Worm (Caenorhabditis elegans): ENCODE results near the gene Y43F8B.24.

The Y43F8B.24 gene

DNA sequence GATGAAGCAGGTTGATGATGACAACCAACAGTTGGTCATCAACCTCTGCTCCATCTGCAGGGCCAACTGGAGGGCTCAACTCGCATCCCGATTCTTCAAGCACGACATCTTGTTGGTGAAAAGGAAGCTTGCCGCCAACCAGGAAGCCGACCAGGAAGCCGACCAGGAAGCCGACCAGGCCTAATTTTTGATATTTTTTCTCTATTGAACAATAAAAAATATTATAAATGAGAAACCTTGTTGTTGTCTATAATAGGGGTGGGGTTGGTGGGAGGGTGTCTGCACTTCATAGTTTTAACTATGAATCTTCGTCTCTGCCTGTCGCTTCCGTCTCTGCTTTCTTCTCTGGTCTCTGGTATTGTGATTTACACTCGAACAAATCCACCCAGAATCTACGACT is 28.5 kb downstream of the Y43F8B.24 start, which contains the start of gene Y43F8B.18:
TSS of gene Y43F8B.18 (plus strand) at position 301 of the 400 bp plus-strand sequence.
- TF ChIP-seq tbx-37 (GFP tag; conservative IDR thresholded peaks at IDR 0.05) = no peak
- TF ChIP-seq tbx-11 (GFP tag; IDR thresholded peaks at IDR 0.05) = no peak
- TF ChIP-seq hmbx-1 (tag; optimal IDR thresholded peaks at IDR 0.05) = no peak
- TF ChIP-seq F13C5.2 (tag; optimal IDR thresholded peaks at IDR 0.05) = no peak
- no peak for TF ChIP-seq ceh-36 (tag; optimal IDR thresholded peaks at IDR 0.05)
- TF ChIP-seq aly-1 (tag; optimal IDR thresholded peaks at IDR 0.05) = no peak
- no peak for TF ChIP-seq hmg-4 (GFP tag; optimal IDR thresholded peaks at IDR 0.05)
- TF ChIP-seq tra-4 (tag; optimal IDR thresholded peaks at IDR 0.05) = no peak
- no peak for TF ChIP-seq ets-7 (tag; optimal IDR thresholded peaks at IDR 0.05)
- no peak for TF ChIP-seq ceh-13 (GFP tag; optimal IDR thresholded peaks at IDR 0.05)
- TF ChIP-seq hnd-1 (tag; optimal IDR thresholded peaks at IDR 0.05) = no peak
- TF ChIP-seq flt-1 (GFP tag; IDR thresholded peaks at IDR 0.05) = no peak
- no peak for TF ChIP-seq B0310.2 (tag; optimal IDR thresholded peaks at IDR 0.05)
- no peak for TF ChIP-seq ama-1 (optimal IDR thresholded peaks at IDR 0.05)
- no peak for TF ChIP-seq pes-1 (GFP tag; IDR thresholded peaks at IDR 0.05)
- no peak for TF ChIP-seq sea-1 (GFP tag; conservative IDR thresholded peaks at IDR 0.05)

DNA sequence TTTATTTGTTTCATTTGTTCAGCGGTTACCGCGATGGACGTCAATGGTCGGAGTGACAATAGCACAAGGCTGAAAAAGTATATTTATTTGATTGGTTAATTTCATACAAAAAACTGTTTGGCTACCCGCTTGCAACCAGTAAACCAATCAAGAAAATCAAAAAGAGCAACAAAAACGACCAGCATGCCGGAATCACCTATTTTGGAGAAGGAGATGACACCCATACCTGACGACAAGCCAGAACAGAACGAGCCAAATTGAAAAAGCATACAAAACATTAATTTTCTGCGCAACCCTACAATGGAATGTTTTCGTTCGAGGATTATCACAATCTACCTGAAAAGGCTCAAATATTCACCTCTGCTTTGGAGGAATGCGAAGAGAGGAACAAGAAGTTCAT is 33.2 kb downstream of the Y43F8B.24 start, which contains the start of gene Y43F8B.7:
TSS of gene Y43F8B.7 (plus strand) at position 301 of the 400 bp plus-strand sequence.
- TF ChIP-seq ceh-13 (GFP tag; optimal IDR thresholded peaks at IDR 0.05) = no peak
- no peak for TF ChIP-seq tbx-37 (GFP tag; conservative IDR thresholded peaks at IDR 0.05)
- TF ChIP-seq tra-4 (tag; optimal IDR thresholded peaks at IDR 0.05) = no peak
- no peak for TF ChIP-seq hnd-1 (tag; optimal IDR thresholded peaks at IDR 0.05)
- TF ChIP-seq ets-7 (tag; optimal IDR thresholded peaks at IDR 0.05) = no peak
- no peak for TF ChIP-seq sea-1 (GFP tag; conservative IDR thresholded peaks at IDR 0.05)
- no peak for TF ChIP-seq B0310.2 (tag; optimal IDR thresholded peaks at IDR 0.05)
- TF ChIP-seq tbx-11 (GFP tag; IDR thresholded peaks at IDR 0.05) = no peak
- TF ChIP-seq scrt-1 (GFP tag; IDR thresholded peaks at IDR 0.05) = no peak
- no peak for TF ChIP-seq hmg-4 (GFP tag; optimal IDR thresholded peaks at IDR 0.05)
- TF ChIP-seq flt-1 (GFP tag; IDR thresholded peaks at IDR 0.05) = no peak
- TF ChIP-seq ama-1 (optimal IDR thresholded peaks at IDR 0.05) = no peak
- TF ChIP-seq ceh-36 (tag; optimal IDR thresholded peaks at IDR 0.05) = no peak
- TF ChIP-seq hmbx-1 (tag; optimal IDR thresholded peaks at IDR 0.05) = no peak
- TF ChIP-seq pes-1 (GFP tag; IDR thresholded peaks at IDR 0.05) = no peak

DNA sequence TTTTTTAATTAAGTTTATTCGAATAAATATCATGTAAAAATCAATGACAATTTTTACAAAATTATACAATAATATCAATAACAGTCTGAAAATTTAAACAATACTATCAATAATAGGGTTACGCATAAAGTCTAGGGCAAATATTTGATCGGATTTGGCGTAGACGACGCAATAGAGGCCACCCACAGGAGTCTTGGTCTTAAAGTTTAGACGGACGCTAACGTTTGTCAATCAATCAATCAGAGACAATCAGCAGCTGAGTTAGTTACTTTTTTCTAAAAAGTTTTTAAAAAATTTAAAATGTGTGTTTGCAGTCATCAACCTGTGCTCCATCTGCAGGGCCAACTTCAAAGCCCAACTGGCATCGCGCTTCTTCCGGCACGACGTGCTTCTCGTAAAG is 34.1 kb downstream of the Y43F8B.24 start, which contains the start of gene Y43F8B.29:
TSS of gene Y43F8B.29 (plus strand) at position 301 of the 400 bp plus-strand sequence.
- TF ChIP-seq ceh-36 (tag; optimal IDR thresholded peaks at IDR 0.05) (no peak), scrt-1 (GFP tag; IDR thresholded peaks at IDR 0.05) (no peak), hmg-4 (GFP tag; optimal IDR thresholded peaks at IDR 0.05) (no peak), pes-1 (GFP tag; IDR thresholded peaks at IDR 0.05) (no peak)

DNA sequence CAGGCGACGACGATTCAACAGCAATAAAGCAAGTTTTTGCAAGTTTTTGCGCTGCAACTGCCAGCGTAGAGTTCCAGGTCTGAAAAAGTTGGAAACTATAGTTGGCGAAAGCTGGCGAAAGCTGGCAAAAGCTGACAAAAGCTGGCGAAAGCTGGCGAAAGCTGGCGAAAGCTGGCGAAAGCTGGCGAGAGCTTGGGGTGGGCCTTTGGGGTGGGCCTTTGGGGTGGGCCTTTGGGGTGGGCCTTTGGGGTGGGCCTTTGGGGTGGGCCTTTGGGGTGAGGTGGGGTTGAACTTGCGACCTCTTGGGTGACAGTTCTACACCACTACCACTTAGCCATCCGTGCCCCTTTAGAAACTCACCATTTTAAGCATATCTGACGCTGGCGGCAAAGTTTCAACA is 37.9 kb downstream of the Y43F8B.24 start:
- TF ChIP-seq ceh-36 (tag; optimal IDR thresholded peaks at IDR 0.05) (no peak), hnd-1 (tag; optimal IDR thresholded peaks at IDR 0.05) (no peak), hmbx-1 (tag; optimal IDR thresholded peaks at IDR 0.05) (no peak), scrt-1 (GFP tag; IDR thresholded peaks at IDR 0.05) (no peak), pes-1 (GFP tag; IDR thresholded peaks at IDR 0.05) (no peak), aly-1 (tag; optimal IDR thresholded peaks at IDR 0.05) (no peak), ama-1 (optimal IDR thresholded peaks at IDR 0.05) (no peak), sea-1 (GFP tag; conservative IDR thresholded peaks at IDR 0.05) (no peak)

DNA sequence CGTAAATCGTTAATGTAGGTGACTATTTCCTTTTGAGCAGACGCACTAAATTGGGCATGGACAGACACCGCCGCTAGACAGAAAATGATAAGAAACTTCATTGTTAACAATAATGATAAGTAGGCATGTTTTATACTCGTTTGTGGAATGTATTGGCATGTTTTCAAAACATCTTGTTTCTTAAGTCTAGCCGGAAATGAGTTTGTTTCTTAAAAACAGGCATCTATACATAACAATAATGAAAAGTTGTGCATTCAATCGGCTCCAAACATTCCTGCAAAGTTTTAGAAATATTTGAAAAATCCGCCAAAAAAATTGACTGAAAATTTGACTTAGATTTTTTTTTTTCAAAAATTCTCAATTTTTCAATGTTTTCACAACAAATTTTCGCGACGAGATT is 38.4 kb downstream of the Y43F8B.24 start, which contains the start of gene scl-21:
TSS of gene scl-21 (minus strand) at position 101 of the 400 bp plus-strand sequence.
- TF ChIP-seq hmg-4 (GFP tag; optimal IDR thresholded peaks at IDR 0.05) = no peak
- no peak for TF ChIP-seq hmbx-1 (tag; optimal IDR thresholded peaks at IDR 0.05)
- no peak for TF ChIP-seq sea-1 (GFP tag; conservative IDR thresholded peaks at IDR 0.05)
- no peak for TF ChIP-seq tbx-11 (GFP tag; IDR thresholded peaks at IDR 0.05)
- TF ChIP-seq scrt-1 (GFP tag; IDR thresholded peaks at IDR 0.05) = no peak
- TF ChIP-seq F13C5.2 (tag; optimal IDR thresholded peaks at IDR 0.05) = no peak
- no peak for TF ChIP-seq ceh-36 (tag; optimal IDR thresholded peaks at IDR 0.05)
- no peak for TF ChIP-seq ama-1 (optimal IDR thresholded peaks at IDR 0.05)
- no peak for TF ChIP-seq pes-1 (GFP tag; IDR thresholded peaks at IDR 0.05)
- no peak for TF ChIP-seq hnd-1 (tag; optimal IDR thresholded peaks at IDR 0.05)
- TF ChIP-seq flt-1 (GFP tag; IDR thresholded peaks at IDR 0.05) = no peak
- no peak for TF ChIP-seq ets-7 (tag; optimal IDR thresholded peaks at IDR 0.05)
- no peak for TF ChIP-seq aly-1 (tag; optimal IDR thresholded peaks at IDR 0.05)
- no peak for TF ChIP-seq B0310.2 (tag; optimal IDR thresholded peaks at IDR 0.05)
- TF ChIP-seq tbx-37 (GFP tag; conservative IDR thresholded peaks at IDR 0.05) = no peak
- no peak for TF ChIP-seq ceh-13 (GFP tag; optimal IDR thresholded peaks at IDR 0.05)
- no peak for TF ChIP-seq tra-4 (tag; optimal IDR thresholded peaks at IDR 0.05)

DNA sequence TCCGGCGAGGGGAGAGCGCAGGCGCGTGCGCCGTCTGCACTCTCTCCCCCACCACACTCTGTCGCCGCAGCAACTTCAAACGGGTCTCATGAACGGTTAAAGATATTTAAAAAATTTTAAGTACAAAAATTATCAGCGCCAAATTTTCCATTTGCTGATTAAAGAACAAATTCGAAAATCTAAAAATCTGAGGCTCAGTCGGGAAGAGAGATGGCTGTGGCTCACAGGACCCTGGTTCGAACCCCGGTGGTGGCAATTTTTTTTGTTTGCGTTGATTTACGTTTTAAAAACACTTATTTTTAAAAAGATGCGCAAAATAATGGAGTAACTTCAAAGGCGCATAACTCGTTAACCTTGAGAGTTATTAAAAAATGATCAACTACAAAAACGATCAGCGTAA is 39.9 kb downstream of the Y43F8B.24 start:
- TF ChIP-seq tbx-37 (GFP tag; conservative IDR thresholded peaks at IDR 0.05) = no peak
- no peak for TF ChIP-seq hnd-1 (tag; optimal IDR thresholded peaks at IDR 0.05)
- TF ChIP-seq ets-7 (tag; optimal IDR thresholded peaks at IDR 0.05) = no peak
- no peak for TF ChIP-seq scrt-1 (GFP tag; IDR thresholded peaks at IDR 0.05)
- no peak for TF ChIP-seq B0310.2 (tag; optimal IDR thresholded peaks at IDR 0.05)
- no peak for TF ChIP-seq hmbx-1 (tag; optimal IDR thresholded peaks at IDR 0.05)
- TF ChIP-seq ceh-36 (tag; optimal IDR thresholded peaks at IDR 0.05) = no peak
- TF ChIP-seq F13C5.2 (tag; optimal IDR thresholded peaks at IDR 0.05) = no peak
- TF ChIP-seq tra-4 (tag; optimal IDR thresholded peaks at IDR 0.05) = no peak
- TF ChIP-seq pes-1 (GFP tag; IDR thresholded peaks at IDR 0.05) = no peak
- TF ChIP-seq sea-1 (GFP tag; conservative IDR thresholded peaks at IDR 0.05) = no peak
- TF ChIP-seq flt-1 (GFP tag; IDR thresholded peaks at IDR 0.05) = no peak
- no peak for TF ChIP-seq aly-1 (tag; optimal IDR thresholded peaks at IDR 0.05)
- no peak for TF ChIP-seq ama-1 (optimal IDR thresholded peaks at IDR 0.05)
- no peak for TF ChIP-seq hmg-4 (GFP tag; optimal IDR thresholded peaks at IDR 0.05)
- TF ChIP-seq ceh-13 (GFP tag; optimal IDR thresholded peaks at IDR 0.05) = no peak
- no peak for TF ChIP-seq tbx-11 (GFP tag; IDR thresholded peaks at IDR 0.05)

DNA sequence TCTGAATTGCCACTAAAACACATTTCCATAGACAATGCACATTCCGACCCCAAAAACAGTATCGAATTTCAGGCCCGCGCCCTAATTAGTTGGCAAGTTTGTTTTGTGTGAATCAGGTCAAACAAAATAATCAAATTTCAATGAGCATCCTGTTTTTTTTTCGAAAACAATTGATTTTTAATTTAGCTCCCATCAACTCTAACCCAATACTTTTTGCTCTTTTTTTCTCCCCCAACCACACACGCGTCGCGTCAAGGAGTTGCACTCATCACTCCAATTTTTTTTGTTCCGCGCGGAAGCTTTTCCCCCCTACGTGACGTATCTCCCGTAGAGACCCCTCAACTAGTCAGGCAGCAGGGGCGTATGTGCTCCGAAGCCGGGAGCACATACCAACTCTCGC is 44.2 kb downstream of the Y43F8B.24 start:
- no peak for TF ChIP-seq F13C5.2 (tag; optimal IDR thresholded peaks at IDR 0.05)
- TF ChIP-seq aly-1 (tag; optimal IDR thresholded peaks at IDR 0.05) = no peak
- TF ChIP-seq ceh-36 (tag; optimal IDR thresholded peaks at IDR 0.05) = no peak
- no peak for TF ChIP-seq B0310.2 (tag; optimal IDR thresholded peaks at IDR 0.05)
- TF ChIP-seq hmg-4 (GFP tag; optimal IDR thresholded peaks at IDR 0.05) = no peak
- TF ChIP-seq scrt-1 (GFP tag; IDR thresholded peaks at IDR 0.05) = no peak
- no peak for TF ChIP-seq sea-1 (GFP tag; conservative IDR thresholded peaks at IDR 0.05)
- TF ChIP-seq ceh-13 (GFP tag; optimal IDR thresholded peaks at IDR 0.05) = no peak
- no peak for TF ChIP-seq flt-1 (GFP tag; IDR thresholded peaks at IDR 0.05)
- no peak for TF ChIP-seq pes-1 (GFP tag; IDR thresholded peaks at IDR 0.05)
- TF ChIP-seq hmbx-1 (tag; optimal IDR thresholded peaks at IDR 0.05) = no peak
- TF ChIP-seq ets-7 (tag; optimal IDR thresholded peaks at IDR 0.05) = no peak
- TF ChIP-seq tbx-37 (GFP tag; conservative IDR thresholded peaks at IDR 0.05) = no peak
- TF ChIP-seq hnd-1 (tag; optimal IDR thresholded peaks at IDR 0.05) = no peak
- TF ChIP-seq tra-4 (tag; optimal IDR thresholded peaks at IDR 0.05) = no peak
